Worm (Caenorhabditis elegans): Measurements from ENCODE around the gene D1086.12.

DNA sequence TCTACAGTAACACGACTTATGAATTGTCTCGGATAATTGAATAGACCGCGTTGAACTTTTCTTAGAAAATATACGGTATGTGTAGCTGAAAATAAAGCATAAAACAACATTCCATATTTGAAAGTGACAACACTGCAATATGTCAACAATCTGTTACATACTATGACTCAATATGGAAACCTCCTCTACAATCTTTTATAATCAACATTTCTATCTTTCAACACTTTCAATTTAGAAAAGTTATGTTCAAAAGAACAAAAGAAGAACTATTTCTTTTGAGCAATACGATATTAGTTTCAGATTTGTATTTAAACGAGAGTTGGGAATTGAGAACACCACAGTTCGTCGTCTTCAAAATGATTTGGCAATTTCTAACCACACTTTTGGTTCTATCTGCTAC is 18.5 kb upstream of the D1086.12 start, which contains the start of gene D1086.10:
- TF ChIP-seq aly-2 (tag; optimal IDR thresholded peaks at IDR 0.05) = no peak
- no peak for TF ChIP-seq lin-15B (tag; optimal IDR thresholded peaks at IDR 0.05)
- TF ChIP-seq pqm-1 (tag; optimal IDR thresholded peaks at IDR 0.05) = no peak
- TF ChIP-seq snpc-4 (tag; optimal IDR thresholded peaks at IDR 0.05) = no peak
- no peak for TF ChIP-seq ztf-4 (tag; optimal IDR thresholded peaks at IDR 0.05)
- TF ChIP-seq nhr-237 (tag; optimal IDR thresholded peaks at IDR 0.05) = no peak

All from whole organism, L3 larva.